Worm (Caenorhabditis elegans): ENCODE results near the gene stdh-2.

Gene stdh-2

ce11 chrV:16201730-16202129 is 22.4 kb upstream of the stdh-2 start, which contains the start of gene F11A5.17:
Gene F11A5.17, plus strand, starts transcription at chrV:16202030.
- TF ChIP-seq nhr-28 (tag; optimal IDR thresholded peaks at IDR 0.05) (no peak), nhr-76 (tag; optimal IDR thresholded peaks at IDR 0.05) (no peak), ztf-11 (tag; optimal IDR thresholded peaks at IDR 0.05) (no peak), sptf-1 (tag; optimal IDR thresholded peaks at IDR 0.05) (no peak), cnd-1 (tag; optimal IDR thresholded peaks at IDR 0.05) (no peak), ham-2 (GFP tag; optimal IDR thresholded peaks at IDR 0.05) (no peak), mls-2 (tag; optimal IDR thresholded peaks at IDR 0.05) (no peak), nhr-12 (tag; optimal IDR thresholded peaks at IDR 0.05) (no peak), tbx-8 (GFP tag; optimal IDR thresholded peaks at IDR 0.05) (no peak), elt-1 (tag; optimal IDR thresholded peaks at IDR 0.05; ENCODE audit: borderline replicate concordance, insufficient read depth) (no peak), hlh-1 (tag; optimal IDR thresholded peaks at IDR 0.05) (no peak), nhr-237 (tag; optimal IDR thresholded peaks at IDR 0.05) (no peak), snpc-4 (tag; optimal IDR thresholded peaks at IDR 0.05) (no peak)

ce11 chrV:16202618-16203017 is 21.5 kb upstream of the stdh-2 start, which contains the start of gene F11A5.18:
Gene F11A5.18, plus strand, starts transcription at chrV:16202918.
- TF ChIP-seq flh-1 (GFP tag; optimal IDR thresholded peaks at IDR 0.05) = no peak
- TF ChIP-seq nhr-237 (tag; optimal IDR thresholded peaks at IDR 0.05) = no peak
- TF ChIP-seq ces-1 (GFP tag; optimal IDR thresholded peaks at IDR 0.05) = no peak
- TF ChIP-seq lsy-2 (tag; optimal IDR thresholded peaks at IDR 0.05) = no peak
- TF ChIP-seq M03D4.4 (tag; optimal IDR thresholded peaks at IDR 0.05) = no peak
- TF ChIP-seq unc-62 (GFP tag; optimal IDR thresholded peaks at IDR 0.05) = no peak
- no peak for TF ChIP-seq mls-2 (tag; optimal IDR thresholded peaks at IDR 0.05)
- TF ChIP-seq sem-2 (GFP tag; optimal IDR thresholded peaks at IDR 0.05) = no peak

- TF ChIP-seq blmp-1 (tag; optimal IDR thresholded peaks at IDR 0.05) = no peak
- no peak for TF ChIP-seq flh-1 (GFP tag; optimal IDR thresholded peaks at IDR 0.05)
- TF ChIP-seq ceh-83 (GFP tag; optimal IDR thresholded peaks at IDR 0.05) = no peak
- TF ChIP-seq ceh-39 (tag; optimal IDR thresholded peaks at IDR 0.05) = no peak
- no peak for TF ChIP-seq sem-2 (GFP tag; optimal IDR thresholded peaks at IDR 0.05)
- TF ChIP-seq hlh-1 (tag; optimal IDR thresholded peaks at IDR 0.05) = no peak
- TF ChIP-seq nhr-237 (tag; optimal IDR thresholded peaks at IDR 0.05) = no peak
- no peak for TF ChIP-seq elt-1 (tag; optimal IDR thresholded peaks at IDR 0.05; ENCODE audit: borderline replicate concordance, insufficient read depth)
- no peak for TF ChIP-seq bed-3 (GFP tag; optimal IDR thresholded peaks at IDR 0.05)
- TF ChIP-seq sptf-1 (tag; optimal IDR thresholded peaks at IDR 0.05) = no peak
- TF ChIP-seq unc-62 (GFP tag; optimal IDR thresholded peaks at IDR 0.05) = no peak
- TF ChIP-seq ham-2 (GFP tag; optimal IDR thresholded peaks at IDR 0.05) = no peak
- TF ChIP-seq tbx-8 (GFP tag; optimal IDR thresholded peaks at IDR 0.05) = no peak
- TF ChIP-seq nhr-28 (tag; optimal IDR thresholded peaks at IDR 0.05) = no peak
- no peak for TF ChIP-seq ztf-11 (tag; optimal IDR thresholded peaks at IDR 0.05)
- no peak for TF ChIP-seq pha-4 (tag; optimal IDR thresholded peaks at IDR 0.05)
- TF ChIP-seq mab-5 (tag; optimal IDR thresholded peaks at IDR 0.05) = no peak
- TF ChIP-seq cnd-1 (tag; optimal IDR thresholded peaks at IDR 0.05) = no peak
Observed at ce11 chrV:16204888-16205287, 19.2 kb upstream of the stdh-2 start, which contains the start of gene irld-26. Gene irld-26, plus strand, starts transcription at chrV:16205188.

ce11 chrV:16209837-16210236 is 14.3 kb upstream of the stdh-2 start, which contains the start of gene oac-15:
Gene oac-15, minus strand, starts transcription at chrV:16209937.
- TF ChIP-seq nhr-28 (tag; optimal IDR thresholded peaks at IDR 0.05) = no peak
- TF ChIP-seq unc-120 (tag; optimal IDR thresholded peaks at IDR 0.05; ENCODE audit: poor library complexity, severe bottlenecking) = no peak
- TF ChIP-seq mls-2 (tag; optimal IDR thresholded peaks at IDR 0.05) = no peak
- TF ChIP-seq hlh-1 (tag; optimal IDR thresholded peaks at IDR 0.05) = no peak
- TF ChIP-seq blmp-1 (tag; optimal IDR thresholded peaks at IDR 0.05) = no peak
- no peak for TF ChIP-seq lsy-2 (tag; optimal IDR thresholded peaks at IDR 0.05)
- no peak for TF ChIP-seq zip-8 (tag; optimal IDR thresholded peaks at IDR 0.05)

- no peak for TF ChIP-seq nhr-12 (tag; optimal IDR thresholded peaks at IDR 0.05)
- no peak for TF ChIP-seq blmp-1 (tag; optimal IDR thresholded peaks at IDR 0.05)
- no peak for TF ChIP-seq pha-4 (tag; optimal IDR thresholded peaks at IDR 0.05)
- TF ChIP-seq tbx-8 (GFP tag; optimal IDR thresholded peaks at IDR 0.05) = no peak
- no peak for TF ChIP-seq elt-1 (tag; optimal IDR thresholded peaks at IDR 0.05; ENCODE audit: borderline replicate concordance, insufficient read depth)
- TF ChIP-seq unc-120 (tag; optimal IDR thresholded peaks at IDR 0.05; ENCODE audit: poor library complexity, severe bottlenecking) = no peak
- TF ChIP-seq lin-32 (GFP tag; optimal IDR thresholded peaks at IDR 0.05) = no peak
- TF ChIP-seq lsy-2 (tag; optimal IDR thresholded peaks at IDR 0.05) = no peak
- no peak for TF ChIP-seq ces-1 (GFP tag; optimal IDR thresholded peaks at IDR 0.05)
- TF ChIP-seq lin-13 (tag; optimal IDR thresholded peaks at IDR 0.05) = no peak
- no peak for TF ChIP-seq unc-62 (GFP tag; optimal IDR thresholded peaks at IDR 0.05)
- TF ChIP-seq unc-39 (tag; optimal IDR thresholded peaks at IDR 0.05) = no peak
- TF ChIP-seq mls-2 (tag; optimal IDR thresholded peaks at IDR 0.05) = no peak
Observed at ce11 chrV:16210257-16211002, 13.7 kb upstream of the stdh-2 start, which contains the start of gene F11A5.16. Gene F11A5.16, plus strand, starts transcription at chrV:16210952.
